Fruit fly (Drosophila melanogaster) whole organism, wandering third instar larva: ENCODE results near the gene wkd.
A peak's percentile ranks its signal among the peaks of the same experiment; 100 is the strongest.

ENCODE experiments used
- Abd-B ChIP-seq: fragments of >200 bp; optimal IDR thresholded peaks from 2 replicates; lab custom pipeline; 2017; ENCODE audit warnings: missing biosample characterization, missing genetic modification characterization
- CG32264 ChIP-seq: fragments of 200-800 bp; sonication (Bioruptor generic); optimal IDR thresholded peaks from 2 replicates; lab custom pipeline; 2016; ENCODE audit warnings: missing biosample characterization, missing genetic modification characterization
- CG9705 ChIP-seq: fragments of 200-800 bp; sonication (Bioruptor generic); optimal IDR thresholded peaks from 2 replicates; lab custom pipeline; 2018; ENCODE audit warnings: missing biosample characterization, mild to moderate bottlenecking, missing genetic modification characterization
- CrebA ChIP-seq: fragments of 200-800 bp; sonication (Bioruptor generic); optimal IDR thresholded peaks from 2 replicates; lab custom pipeline; 2016; ENCODE audit warnings: missing biosample characterization, mild to moderate bottlenecking, missing genetic modification characterization, borderline replicate concordance
- Dfd ChIP-seq: fragments of >200 bp; optimal IDR thresholded peaks from 2 replicates; lab custom pipeline; 2017; ENCODE audit warnings: missing biosample characterization, missing genetic modification characterization
- Dif ChIP-seq: fragments of 200-275, 200-300 bp; sonication (Bioruptor generic); optimal IDR thresholded peaks from 2 replicates; lab custom pipeline; 2018; ENCODE audit warnings: missing biosample characterization, missing genetic modification characterization; ENCODE audit not compliant: partially characterized antibody
- GATAd ChIP-seq: sonication (Bioruptor generic); optimal IDR thresholded peaks from 2 replicates; lab custom pipeline; 2016; ENCODE audit warnings: missing biosample characterization, missing genetic modification characterization
- HLH106 ChIP-seq: fragments of 200-800 bp; optimal IDR thresholded peaks from 3 replicates; lab custom pipeline; 2019; ENCODE audit warnings: missing biosample characterization, mild to moderate bottlenecking, missing genetic modification characterization, moderate library complexity
- Hnf4 ChIP-seq: fragments of 200-800 bp; sonication (Bioruptor generic); optimal IDR thresholded peaks from 2 replicates; lab custom pipeline; 2016; ENCODE audit warnings: missing biosample characterization, mild to moderate bottlenecking, missing genetic modification characterization
- Hr78 ChIP-seq: fragments of >200 bp; optimal IDR thresholded peaks from 2 replicates; lab custom pipeline; 2017; ENCODE audit warnings: missing biosample characterization, missing genetic modification characterization
- Hr83 ChIP-seq: fragments of 200-300 bp; sonication (Bioruptor generic); optimal IDR thresholded peaks from 2 replicates; lab custom pipeline; 2016; ENCODE audit warnings: missing biosample characterization, mild to moderate bottlenecking, missing genetic modification characterization, moderate library complexity; ENCODE audit not compliant: poor library complexity, severe bottlenecking
- Jra ChIP-seq: sonication (Bioruptor generic); optimal IDR thresholded peaks from 2 replicates; lab custom pipeline; 2016; ENCODE audit warnings: missing biosample characterization, missing genetic modification characterization
- Mio ChIP-seq: sonication (Bioruptor generic); optimal IDR thresholded peaks from 2 replicates; lab custom pipeline; 2016; ENCODE audit warnings: missing biosample characterization, missing genetic modification characterization
- Myc ChIP-seq: fragments of >200 bp; optimal IDR thresholded peaks from 2 replicates; lab custom pipeline; 2017
- N ChIP-seq: fragments of >200 bp; optimal IDR thresholded peaks from 2 replicates; lab custom pipeline; 2018; ENCODE audit warnings: missing biosample characterization, missing external identifiers, missing genetic modification characterization
- OdsH ChIP-seq: fragments of 200-800 bp; sonication (Bioruptor generic); optimal IDR thresholded peaks from 2 replicates; lab custom pipeline; 2016; ENCODE audit warnings: missing biosample characterization, mild to moderate bottlenecking, missing genetic modification characterization
- Rel ChIP-seq, 2 experiments: fragments of 200-800 bp; sonication (Bioruptor generic) in 1 of 2; optimal IDR thresholded peaks; 2 replicates in 1 of 2; 3 replicates in 1 of 2; lab custom pipeline; 2016 to 2019; ENCODE audit warnings: mild to moderate bottlenecking in 2 of 2, missing biosample characterization in 2 of 2, missing genetic modification characterization in 2 of 2, moderate library complexity in 1 of 2
- Sp1 ChIP-seq: fragments of 200-800 bp; sonication (Bioruptor generic); optimal IDR thresholded peaks from 3 replicates; lab custom pipeline; 2019; ENCODE audit warnings: missing biosample characterization, mild to moderate bottlenecking, missing genetic modification characterization, moderate library complexity
- Vsx2 ChIP-seq: fragments of 200-300, 225-300 bp; sonication (Bioruptor generic); optimal IDR thresholded peaks from 2 replicates; lab custom pipeline; 2018; ENCODE audit warnings: missing biosample characterization, missing genetic modification characterization; ENCODE audit not compliant: partially characterized antibody
- br ChIP-seq: fragments of 200-800 bp; sonication (Bioruptor generic); optimal IDR thresholded peaks from 2 replicates; lab custom pipeline; 2016; ENCODE audit warnings: missing biosample characterization, missing genetic modification characterization
- brk ChIP-seq: fragments of 200-800 bp; sonication (Bioruptor generic); optimal IDR thresholded peaks from 2 replicates; lab custom pipeline; 2016; ENCODE audit warnings: missing biosample characterization, mild to moderate bottlenecking, missing genetic modification characterization
- dl ChIP-seq, 2 experiments: fragments of 175-275, 200-275 bp in 1 of 2; fragments of 200-275 bp in 1 of 2; sonication (Bioruptor generic); optimal IDR thresholded peaks; lab custom pipeline; 2018; ENCODE audit warnings: mild to moderate bottlenecking in 2 of 2, missing biosample characterization in 2 of 2, missing genetic modification characterization in 2 of 2, moderate library complexity in 2 of 2; ENCODE audit not compliant: partially characterized antibody in 2 of 2, insufficient read depth in 1 of 2
- dmrt93B ChIP-seq: fragments of 200-800 bp; sonication (Bioruptor generic); optimal IDR thresholded peaks from 2 replicates; lab custom pipeline; 2018; ENCODE audit warnings: missing biosample characterization, mild to moderate bottlenecking, missing genetic modification characterization
- dsf ChIP-seq: sonication (Bioruptor generic); optimal IDR thresholded peaks from 2 replicates; lab custom pipeline; 2016; ENCODE audit warnings: missing biosample characterization, missing genetic modification characterization, borderline replicate concordance
- ey ChIP-seq: fragments of 200-800 bp; sonication (Bioruptor generic); optimal IDR thresholded peaks from 2 replicates; lab custom pipeline; 2016; ENCODE audit warnings: missing biosample characterization, missing genetic modification characterization
- foxo ChIP-seq, 2 experiments: fragments of 200-800 bp; sonication (Bioruptor generic); optimal IDR thresholded peaks; 2 replicates in 1 of 2; 3 replicates in 1 of 2; lab custom pipeline; 2016 to 2017; ENCODE audit warnings: missing biosample characterization in 2 of 2, missing genetic modification characterization in 2 of 2
- fru ChIP-seq: fragments of 200-800 bp; sonication (Bioruptor generic); optimal IDR thresholded peaks from 3 replicates; lab custom pipeline; 2016; ENCODE audit warnings: missing biosample characterization, mild to moderate bottlenecking, missing genetic modification characterization
- h ChIP-seq: fragments of 200-800 bp; sonication (Bioruptor generic); optimal IDR thresholded peaks from 3 replicates; lab custom pipeline; 2016; ENCODE audit warnings: missing biosample characterization, mild to moderate bottlenecking, missing genetic modification characterization
- jim ChIP-seq: fragments of 175-275, 200-325 bp; sonication (Bioruptor generic); optimal IDR thresholded peaks from 2 replicates; lab custom pipeline; 2016; ENCODE audit warnings: missing biosample characterization, mild to moderate bottlenecking, missing genetic modification characterization
- lola ChIP-seq: fragments of >200 bp; optimal IDR thresholded peaks from 2 replicates; lab custom pipeline; 2017; ENCODE audit warnings: missing biosample characterization, missing genetic modification characterization
- pan ChIP-seq: fragments of >200 bp; optimal IDR thresholded peaks from 2 replicates; lab custom pipeline; 2017
- psq ChIP-seq: fragments of 200-800 bp; sonication (Bioruptor generic); optimal IDR thresholded peaks from 3 replicates; lab custom pipeline; 2017; ENCODE audit warnings: missing biosample characterization, mild to moderate bottlenecking, missing genetic modification characterization, moderate library complexity
- rgr ChIP-seq: fragments of 200-800 bp; sonication (Bioruptor generic); optimal IDR thresholded peaks from 3 replicates; lab custom pipeline; 2016; ENCODE audit warnings: missing biosample characterization, mild to moderate bottlenecking, missing genetic modification characterization
- sage ChIP-seq: fragments of 200-800 bp; sonication (Bioruptor generic); optimal IDR thresholded peaks from 2 replicates; lab custom pipeline; 2016; ENCODE audit warnings: missing biosample characterization, mild to moderate bottlenecking, missing genetic modification characterization
- sv ChIP-seq: fragments of 200-800 bp; sonication (Bioruptor generic); optimal IDR thresholded peaks from 3 replicates; lab custom pipeline; 2016; ENCODE audit warnings: missing biosample characterization, missing genetic modification characterization
- tai ChIP-seq: sonication (Bioruptor generic); optimal IDR thresholded peaks from 2 replicates; lab custom pipeline; 2016; ENCODE audit warnings: missing biosample characterization, missing genetic modification characterization
- usp ChIP-seq: fragments of >200 bp; optimal IDR thresholded peaks from 2 replicates; lab custom pipeline; 2017; ENCODE audit warnings: missing biosample characterization, missing genetic modification characterization
- woc ChIP-seq: sonication (Bioruptor generic); optimal IDR thresholded peaks from 2 replicates; lab custom pipeline; 2016; ENCODE audit warnings: missing biosample characterization, mild to moderate bottlenecking, missing genetic modification characterization

Gene wkd

dm6 chr3R:11554982-11555381 is 26.4 kb upstream of the wkd start:
- TF ChIP-seq Dif (GFP tag; lab: Kevin White, UChicago): no peak
- TF ChIP-seq N (GFP tag; lab: Kevin White, UChicago): no peak
- TF ChIP-seq Dfd (GFP tag; lab: Kevin White, UChicago): peak; percentile 88
- TF ChIP-seq woc (GFP tag; lab: Kevin White, UChicago): no peak
- TF ChIP-seq Jra: no peak
- TF ChIP-seq jim (GFP tag; lab: Kevin White, UChicago): no peak
- no peak for TF ChIP-seq sv (GFP tag; lab: Kevin White, UChicago)
- no peak for TF ChIP-seq Rel (GFP tag; optimal IDR thresholded peaks at IDR 0.05; lab: Kevin White, UChicago)
- TF ChIP-seq Rel (tag; optimal IDR thresholded peaks at IDR 0.05; lab: Kevin White, UChicago): no peak

- TF ChIP-seq GATAd (GFP tag; lab: Kevin White, UChicago) (peak; percentile 24), sage (GFP tag; lab: Kevin White, UChicago) (no peak), sv (GFP tag; lab: Kevin White, UChicago) (peak; percentile 71), Hnf4 (GFP tag; lab: Kevin White, UChicago) (peak; percentile 83), Rel (GFP tag; optimal IDR thresholded peaks at IDR 0.05; lab: Kevin White, UChicago) (no peak), Rel (tag; optimal IDR thresholded peaks at IDR 0.05; lab: Kevin White, UChicago) (no peak), OdsH (GFP tag; lab: Kevin White, UChicago) (peak; percentile 65), foxo (GFP tag; optimal IDR thresholded peaks at IDR 0.05; lab: Kevin White, UChicago) (peak in 1 of 2 experiments; percentile 82), rgr (GFP tag; lab: Kevin White, UChicago) (peak; percentile 79), CG32264 (no peak), brk (peak; percentile 60), dsf (peak; percentile 59), CrebA (GFP tag; lab: Kevin White, UChicago) (no peak), ey (GFP tag; lab: Kevin White, UChicago) (peak; percentile 77), psq (GFP tag; lab: Kevin White, UChicago) (peak; percentile 59), Jra (peak; percentile 68), h (GFP tag; lab: Kevin White, UChicago) (peak; percentile 79), lola (no peak), HLH106 (tag; lab: Kevin White, UChicago) (peak; percentile 78), Sp1 (GFP tag; lab: Kevin White, UChicago) (peak; percentile 56), Abd-B (no peak), Dfd (GFP tag; lab: Kevin White, UChicago) (no peak), dl (GFP tag; optimal IDR thresholded peaks at IDR 0.05; lab: Kevin White, UChicago; ENCODE audit: insufficient read depth in 1 of 2, partially characterized antibody in 2 of 2) (peak in 1 of 2 experiments; percentile 52), Mio (GFP tag; lab: Kevin White, UChicago) (no peak), jim (GFP tag; lab: Kevin White, UChicago) (no peak), woc (GFP tag; lab: Kevin White, UChicago) (peak; percentile 69), CG9705 (peak; percentile 36), Dif (GFP tag; lab: Kevin White, UChicago) (no peak), Hr83 (GFP tag; lab: Kevin White, UChicago) (peak; percentile 58), pan (no peak), dmrt93B (GFP tag; lab: Kevin White, UChicago) (peak; percentile 35), Hr78 (no peak), Myc (lab: Kevin White, UChicago) (no peak), tai (GFP tag; lab: Kevin White, UChicago) (peak; percentile 82), usp (GFP tag; lab: Kevin White, UChicago) (no peak), fru (GFP tag; lab: Kevin White, UChicago) (peak; percentile 99), Vsx2 (GFP tag; lab: Kevin White, UChicago) (peak; percentile 83), br (GFP tag; lab: Kevin White, UChicago) (peak; percentile 62), N (GFP tag; lab: Kevin White, UChicago) (no peak)
Observed at dm6 chr3R:11557492-11557965, 23.8 kb upstream of the wkd start, which contains the start of gene CG10898. TSS of gene CG10898 (plus strand) at chr3R:11557776.
